Fruit fly (Drosophila melanogaster) whole organism, embryonic: ENCODE results near the gene nerfin-2.

ENCODE experiments used
- Bteb2 ChIP-seq: fragments of 200-800 bp; sonication (Bioruptor generic); optimal IDR thresholded peaks from 2 replicates; lab custom pipeline; 2016; ENCODE audit warnings: missing biosample characterization, missing genetic modification characterization
- CG10366 ChIP-seq: fragments of 200-800 bp; sonication (Bioruptor generic); IDR thresholded peaks from 2 replicates; pipeline ENCODE4 v1.3.6; 2022; ENCODE audit warnings: missing biosample characterization, missing genetic modification characterization
- CG10431 ChIP-seq: fragments of 200-800 bp; sonication (Bioruptor generic); optimal IDR thresholded peaks from 3 replicates; lab custom pipeline; 2018; ENCODE audit warnings: missing biosample characterization, mild to moderate bottlenecking, missing genetic modification characterization
- CG10565 ChIP-seq: fragments of 200-800 bp; sonication (Bioruptor generic); optimal IDR thresholded peaks from 3 replicates; lab custom pipeline; 2016; ENCODE audit warnings: missing biosample characterization, mild to moderate bottlenecking, missing genetic modification characterization
- CG11723 ChIP-seq: fragments of 200-800 bp; sonication (Bioruptor generic); optimal IDR thresholded peaks from 2 replicates; lab custom pipeline; 2017; ENCODE audit warnings: missing biosample characterization, mild to moderate bottlenecking, missing genetic modification characterization
- CG13287 ChIP-seq: fragments of 200-800 bp; sonication (Bioruptor generic); IDR thresholded peaks from 2 replicates; pipeline ENCODE4 v1.3.6; 2022; ENCODE audit warnings: missing biosample characterization, missing genetic modification characterization; ENCODE audit not compliant: partially characterized antibody
- CG16863 ChIP-seq: fragments of 200-800 bp; sonication (Bioruptor generic); optimal IDR thresholded peaks from 3 replicates; lab custom pipeline; 2016; ENCODE audit warnings: missing biosample characterization, missing genetic modification characterization
- CG17328 ChIP-seq: fragments of 200-800 bp; sonication (Bioruptor generic); IDR thresholded peaks from 2 replicates; pipeline ENCODE4 v1.3.6; 2022; ENCODE audit warnings: missing biosample characterization, missing genetic modification characterization
- CG17612 ChIP-seq: fragments of 200-800 bp; sonication (Bioruptor generic); IDR thresholded peaks from 2 replicates; pipeline ENCODE4 v1.3.6; 2022; ENCODE audit warnings: missing biosample characterization, missing genetic modification characterization
- CG1792 ChIP-seq: fragments of 200-800 bp; sonication (Bioruptor generic); optimal IDR thresholded peaks from 2 replicates; lab custom pipeline; 2016; ENCODE audit warnings: missing biosample characterization, missing genetic modification characterization
- CG18619 ChIP-seq: fragments of 200-800 bp; sonication (Bioruptor generic); optimal IDR thresholded peaks from 3 replicates; lab custom pipeline; 2017; ENCODE audit warnings: missing biosample characterization, mild to moderate bottlenecking, missing genetic modification characterization
- CG2712 ChIP-seq: fragments of 200-800 bp; optimal IDR thresholded peaks from 3 replicates; lab custom pipeline; 2019; ENCODE audit warnings: missing biosample characterization, mild to moderate bottlenecking, missing genetic modification characterization, moderate library complexity
- CG30431 ChIP-seq: fragments of 200-800 bp; sonication (Bioruptor generic); optimal IDR thresholded peaks from 2 replicates; lab custom pipeline; 2017; ENCODE audit warnings: missing biosample characterization, missing genetic modification characterization
- CG34422 ChIP-seq: fragments of 200-800 bp; sonication (Bioruptor generic); IDR thresholded peaks from 3 replicates; pipeline ENCODE4 v1.3.6; 2022; ENCODE audit warnings: missing biosample characterization, missing genetic modification characterization
- CG6272 ChIP-seq: fragments of 200-800 bp; sonication (Bioruptor generic); IDR thresholded peaks from 2 replicates; pipeline ENCODE4 v1.3.6; 2022; ENCODE audit warnings: missing biosample characterization, missing genetic modification characterization
- CG6689 ChIP-seq: fragments of 200-800 bp; sonication (Bioruptor generic); IDR thresholded peaks from 2 replicates; pipeline ENCODE4 v1.3.6; 2022; ENCODE audit warnings: missing biosample characterization, missing genetic modification characterization
- CG6813 ChIP-seq: fragments of 200-800 bp; sonication (Bioruptor generic); optimal IDR thresholded peaks from 2 replicates; lab custom pipeline; 2017; ENCODE audit warnings: missing biosample characterization, missing genetic modification characterization, mild to moderate bottlenecking, moderate library complexity, missing genetic modification reagents
- CG7745 ChIP-seq: fragments of 200-800 bp; sonication (Bioruptor generic); optimal IDR thresholded peaks from 2 replicates; lab custom pipeline; 2018; ENCODE audit warnings: missing biosample characterization, mild to moderate bottlenecking, missing genetic modification characterization, moderate library complexity
- CG8765 ChIP-seq: fragments of 200-800 bp; sonication (Bioruptor generic); IDR thresholded peaks from 2 replicates; pipeline ENCODE4 v1.3.6; 2022; ENCODE audit warnings: missing biosample characterization, missing genetic modification characterization
- CG8944 ChIP-seq: fragments of 200-800 bp; sonication (Bioruptor generic); optimal IDR thresholded peaks from 3 replicates; lab custom pipeline; 2016; ENCODE audit warnings: missing biosample characterization, missing genetic modification characterization
- CG9797 ChIP-seq: fragments of 200-800 bp; sonication (Bioruptor generic); optimal IDR thresholded peaks from 3 replicates; lab custom pipeline; 2018; ENCODE audit warnings: missing biosample characterization, mild to moderate bottlenecking, missing genetic modification characterization
- D ChIP-seq, 2 experiments: fragments of 200-800 bp in 1 of 2; fragments of >200 bp in 1 of 2; sonication (Bioruptor generic) in 1 of 2; optimal IDR thresholded peaks; 2 replicates in 1 of 2; 3 replicates in 1 of 2; lab custom pipeline; 2017; ENCODE audit warnings: mild to moderate bottlenecking in 1 of 2, missing biosample characterization in 1 of 2, missing genetic modification characterization in 1 of 2, missing genetic modification reagents in 1 of 2
- Dad ChIP-seq: fragments of 200-800 bp; sonication (Bioruptor generic); optimal IDR thresholded peaks from 3 replicates; lab custom pipeline; 2016; ENCODE audit warnings: missing biosample characterization, missing genetic modification characterization
- Dip2 ChIP-seq: fragments of 200-800 bp; sonication (Bioruptor generic); IDR thresholded peaks from 2 replicates; pipeline ENCODE4 v1.3.6; 2022; ENCODE audit warnings: missing biosample characterization, missing genetic modification characterization
- HLH54F ChIP-seq: fragments of 200-800 bp; sonication (Bioruptor generic); optimal IDR thresholded peaks from 3 replicates; lab custom pipeline; 2016; ENCODE audit warnings: missing biosample characterization, missing genetic modification characterization
- HmgD ChIP-seq: fragments of 200-800 bp; sonication (Bioruptor generic); optimal IDR thresholded peaks from 3 replicates; lab custom pipeline; 2016; ENCODE audit warnings: missing biosample characterization, missing genetic modification characterization
- Hr51 ChIP-seq, 2 experiments: fragments of 200-800 bp; sonication (Bioruptor generic); optimal IDR thresholded peaks; 2 replicates in 1 of 2; 3 replicates in 1 of 2; lab custom pipeline; 2016 to 2018; ENCODE audit warnings: missing biosample characterization in 2 of 2, missing genetic modification characterization in 2 of 2, mild to moderate bottlenecking in 1 of 2, moderate library complexity in 1 of 2
- Jarid2 ChIP-seq: fragments of 200-800 bp; sonication (Bioruptor generic); optimal IDR thresholded peaks from 3 replicates; lab custom pipeline; 2017; ENCODE audit warnings: mild to moderate bottlenecking, missing biosample characterization, missing genetic modification reagents, missing genetic modification characterization
- MESR4 ChIP-seq: fragments of 200-800 bp; sonication (Bioruptor generic); optimal IDR thresholded peaks from 2 replicates; lab custom pipeline; 2018; ENCODE audit warnings: missing biosample characterization, mild to moderate bottlenecking, missing genetic modification characterization, moderate library complexity
- NFAT ChIP-seq: fragments of 200-800 bp; sonication (Bioruptor generic); IDR thresholded peaks from 2 replicates; pipeline ENCODE4 v1.3.6; 2022; ENCODE audit warnings: missing biosample characterization, missing genetic modification characterization
- Opbp ChIP-seq: fragments of 200-800 bp; sonication (Bioruptor generic); IDR thresholded peaks from 3 replicates; pipeline ENCODE4 v1.3.6; 2022; ENCODE audit warnings: missing biosample characterization, missing genetic modification characterization; ENCODE audit not compliant: partially characterized antibody
- Side ChIP-seq: fragments of 200-800 bp; sonication (Bioruptor generic); optimal IDR thresholded peaks from 2 replicates; lab custom pipeline; 2016; ENCODE audit warnings: missing biosample characterization, missing genetic modification characterization
- ase ChIP-seq: fragments of 200-800 bp; sonication (Bioruptor generic); IDR thresholded peaks from 3 replicates; pipeline ENCODE4 v1.3.6; 2022; ENCODE audit warnings: missing biosample characterization, missing genetic modification characterization
- bab2 ChIP-seq: fragments of 200-800 bp; sonication (Bioruptor generic); optimal IDR thresholded peaks from 2 replicates; lab custom pipeline; 2016; ENCODE audit warnings: missing biosample characterization, missing genetic modification characterization
- da ChIP-seq: fragments of 200-800 bp; sonication (Bioruptor generic); optimal IDR thresholded peaks from 2 replicates; lab custom pipeline; 2016; ENCODE audit warnings: missing biosample characterization, missing genetic modification characterization
- exex ChIP-seq: fragments of 200-800 bp; sonication (Bioruptor generic); optimal IDR thresholded peaks from 4 replicates; lab custom pipeline; 2018; ENCODE audit warnings: missing biosample characterization, mild to moderate bottlenecking, missing genetic modification characterization, moderate library complexity
- eyg ChIP-seq: fragments of 200-800 bp; sonication (Bioruptor generic); optimal IDR thresholded peaks from 3 replicates; lab custom pipeline; 2016; ENCODE audit warnings: missing biosample characterization, missing genetic modification characterization
- fd64A ChIP-seq: fragments of 200-800 bp; sonication (Bioruptor generic); optimal IDR thresholded peaks from 3 replicates; lab custom pipeline; 2018; ENCODE audit warnings: missing biosample characterization, mild to moderate bottlenecking, missing genetic modification characterization
- gce ChIP-seq: fragments of 200-800 bp; sonication (Bioruptor generic); IDR thresholded peaks from 3 replicates; pipeline ENCODE4 v1.3.6; 2022; ENCODE audit warnings: missing biosample characterization, missing genetic modification characterization
- ken ChIP-seq: fragments of 200-800 bp; sonication (Bioruptor generic); IDR thresholded peaks from 3 replicates; pipeline ENCODE4 v1.3.6; 2022; ENCODE audit warnings: missing biosample characterization, missing genetic modification characterization
- lmd ChIP-seq: fragments of 200-800 bp; sonication (Bioruptor generic); IDR thresholded peaks from 2 replicates; pipeline ENCODE4 v1.3.6; 2022; ENCODE audit warnings: missing biosample characterization, missing genetic modification characterization
- nerfin-2 ChIP-seq: fragments of 200-800 bp; sonication (Bioruptor generic); IDR thresholded peaks from 2 replicates; pipeline ENCODE4 v1.3.6; 2022; ENCODE audit warnings: missing biosample characterization, missing genetic modification characterization; ENCODE audit not compliant: partially characterized antibody
- sc ChIP-seq, 3 experiments: fragments of >200 bp in 2 of 3; fragments of 200-800 bp in 1 of 3; sonication (Bioruptor generic) in 1 of 3; optimal IDR thresholded peaks; 2 replicates in 2 of 3; 3 replicates in 1 of 3; lab custom pipeline; 2017; ENCODE audit warnings: mild to moderate bottlenecking in 1 of 3, missing biosample characterization in 1 of 3, missing genetic modification characterization in 1 of 3, missing genetic modification reagents in 1 of 3
- sisA ChIP-seq: fragments of 200-800 bp; sonication (Bioruptor generic); IDR thresholded peaks from 2 replicates; pipeline ENCODE4 v1.3.6; 2022; ENCODE audit warnings: missing biosample characterization, missing genetic modification characterization
- so ChIP-seq: fragments of 200-800 bp; sonication (Bioruptor generic); IDR thresholded peaks from 3 replicates; pipeline ENCODE4 v1.3.6; 2022; ENCODE audit warnings: missing biosample characterization, missing genetic modification characterization
- sug ChIP-seq: fragments of 200-800 bp; optimal IDR thresholded peaks from 2 replicates; lab custom pipeline; 2019; ENCODE audit warnings: missing biosample characterization, mild to moderate bottlenecking, missing genetic modification characterization, moderate library complexity
- trh ChIP-seq: fragments of 200-800 bp; sonication (Bioruptor generic); optimal IDR thresholded peaks from 2 replicates; lab custom pipeline; 2016; ENCODE audit warnings: missing biosample characterization, missing genetic modification characterization
- vvl ChIP-seq: fragments of 200-800 bp; sonication (Bioruptor generic); IDR thresholded peaks from 2 replicates; pipeline ENCODE4 v1.3.6; 2022; ENCODE audit warnings: missing biosample characterization, missing genetic modification characterization

Gene nerfin-2

DNA sequence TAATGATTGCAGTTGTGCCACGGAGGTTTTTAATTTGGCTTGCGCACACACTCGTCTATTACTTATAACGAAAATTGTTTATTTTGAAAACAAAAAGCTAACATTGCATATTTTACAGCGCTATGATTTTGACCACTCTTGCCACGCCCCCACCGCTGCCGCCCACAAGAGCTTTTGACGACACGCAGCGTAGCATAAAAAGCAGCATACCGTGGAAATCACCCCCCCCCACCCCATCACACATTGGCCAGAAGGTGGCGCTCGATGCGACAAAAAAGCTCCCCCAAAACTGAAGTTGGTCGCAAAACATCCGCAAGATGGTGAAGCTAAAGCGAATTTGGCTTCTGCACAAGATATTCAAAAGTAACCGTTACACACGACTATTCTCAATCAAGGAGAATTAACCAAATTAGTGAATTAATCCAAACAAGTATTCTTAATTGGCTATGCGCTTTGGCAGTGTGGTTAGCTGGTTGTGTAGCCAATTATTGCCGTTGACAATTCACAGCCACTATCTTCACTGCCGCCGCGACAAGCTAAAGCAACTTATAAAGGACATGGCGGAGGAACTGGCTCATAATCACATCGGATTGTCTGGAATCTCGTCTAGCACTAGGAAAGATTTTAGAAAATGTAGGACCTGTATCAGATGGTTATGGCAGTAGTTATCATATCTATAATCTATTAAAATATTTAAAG, 29.7 kb downstream of the nerfin-2 start (continued):
- no peak for TF ChIP-seq HLH54F
- TF ChIP-seq gce (GFP tag; lab: Robert Waterston, UW) = peak; percentile 41; the same call in 1 of the 3 replicates
- TF ChIP-seq CG10431 (GFP tag; lab: Kevin White, UChicago) = no peak
- TF ChIP-seq exex (tag; lab: Kevin White, UChicago) = no peak
- TF ChIP-seq CG6813 (GFP tag; lab: Kevin White, UChicago) = no peak
- TF ChIP-seq Jarid2 (GFP tag; lab: Kevin White, UChicago) = no peak
- TF ChIP-seq Opbp (GFP tag; lab: Robert Waterston, UW) = peak; percentile 43; the same call in 1 of the 3 replicates
- no peak for TF ChIP-seq eyg (GFP tag; lab: Kevin White, UChicago)
- 0 out of 2 replicates have a peak, but pooled peaks have one; percentile 14 for TF ChIP-seq CG10366 (GFP tag; lab: Robert Waterston, UW)
- TF ChIP-seq CG9797 = no peak
- 0 out of 3 replicates have a peak, but pooled peaks have one; percentile 19 for TF ChIP-seq ken (GFP tag; lab: Robert Waterston, UW)
- no peak for TF ChIP-seq CG18619 (GFP tag; lab: Kevin White, UChicago)
- no peak for TF ChIP-seq D (optimal IDR thresholded peaks at IDR 0.05; lab: Kevin White, UChicago)
- no peak for TF ChIP-seq D (GFP tag; optimal IDR thresholded peaks at IDR 0.05; lab: Kevin White, UChicago)
- peak; percentile 45; the same call in 1 of the 3 replicates for TF ChIP-seq ase (GFP tag; lab: Robert Waterston, UW)
- TF ChIP-seq da (GFP tag; lab: Kevin White, UChicago) = no peak
- no peak for TF ChIP-seq so
- peak; percentile 54 for TF ChIP-seq NFAT
- TF ChIP-seq nerfin-2 (GFP tag; lab: Robert Waterston, UW) = peak; percentile 29; the same call in 1 of the 2 replicates
- no peak for TF ChIP-seq CG17328 (GFP tag; lab: Robert Waterston, UW)
- peak; percentile 52 for TF ChIP-seq Dip2 (GFP tag; lab: Robert Waterston, UW)
- TF ChIP-seq sisA (GFP tag; lab: Robert Waterston, UW) = peak; percentile 56
- no peak for TF ChIP-seq sc (optimal IDR thresholded peaks at IDR 0.05; lab: Kevin White, UChicago)
- no peak for TF ChIP-seq sc (GFP tag; optimal IDR thresholded peaks at IDR 0.05; lab: Kevin White, UChicago)
- no peak for TF ChIP-seq CG34422
- TF ChIP-seq CG17612 (GFP tag; lab: Robert Waterston, UW) = peak; percentile 64; the same call in 1 of the 2 replicates
- TF ChIP-seq CG13287 (GFP tag; lab: Robert Waterston, UW) = peak; percentile 33; the same call in 1 of the 2 replicates
- TF ChIP-seq Dad = no peak
- TF ChIP-seq CG11723 (GFP tag; lab: Kevin White, UChicago) = no peak
- no peak for TF ChIP-seq CG16863 (GFP tag; lab: Kevin White, UChicago)
- no peak for TF ChIP-seq MESR4
- no peak for TF ChIP-seq CG10565 (GFP tag; lab: Kevin White, UChicago)
- TF ChIP-seq Hr51 (GFP tag; optimal IDR thresholded peaks at IDR 0.05; lab: Kevin White, UChicago) = peak in 1 of 2 experiments; percentile 24
- peak; percentile 33; the same call in 1 of the 2 replicates for TF ChIP-seq lmd (GFP tag; lab: Robert Waterston, UW)
- 0 out of 2 replicates have a peak, but pooled peaks have one; percentile 18 for TF ChIP-seq CG6272 (GFP tag; lab: Robert Waterston, UW)
- TF ChIP-seq CG2712 (tag; lab: Kevin White, UChicago) = peak; percentile 6
- no peak for TF ChIP-seq CG7745 (tag; lab: Kevin White, UChicago)
- TF ChIP-seq trh (GFP tag; lab: Kevin White, UChicago) = no peak
- TF ChIP-seq CG8765 = no peak
- TF ChIP-seq Bteb2 (GFP tag; lab: Kevin White, UChicago) = no peak
- TF ChIP-seq bab2 = peak; percentile 21
- TF ChIP-seq vvl (GFP tag; lab: Robert Waterston, UW) = peak; percentile 78
- no peak for TF ChIP-seq CG30431 (GFP tag; lab: Kevin White, UChicago)
- peak; percentile 56 for TF ChIP-seq sug (tag; lab: Kevin White, UChicago)
- TF ChIP-seq CG8944 (GFP tag; lab: Kevin White, UChicago) = no peak
- TF ChIP-seq Side (GFP tag; lab: Kevin White, UChicago) = peak; percentile 63
- TF ChIP-seq CG6689 (GFP tag; lab: Robert Waterston, UW) = no peak
- TF ChIP-seq HmgD (GFP tag; lab: Kevin White, UChicago) = peak; percentile 27
- no peak for TF ChIP-seq fd64A (GFP tag; lab: Kevin White, UChicago)
- TF ChIP-seq CG1792 = no peak
